Worm (Caenorhabditis elegans) whole organism, early embryonic: Measurements from ENCODE around the gene mcm-3.

Experiments
- B0310.2 ChIP-seq: sonication (generic microtip); optimal IDR thresholded peaks from 2 replicates; lab custom pipeline; 2016; ENCODE audit warnings: mild to moderate bottlenecking, missing genetic modification characterization, missing compliant biosample characterization
- F13C5.2 ChIP-seq: sonication (generic microtip); optimal IDR thresholded peaks from 2 replicates; lab custom pipeline; 2017; ENCODE audit warnings: mild to moderate bottlenecking, missing genetic modification characterization, inconsistent platforms, missing compliant biosample characterization
- aly-1 ChIP-seq: sonication (generic microtip); optimal IDR thresholded peaks from 2 replicates; lab custom pipeline; 2016; ENCODE audit warnings: missing genetic modification characterization, missing compliant biosample characterization
- ama-1 ChIP-seq: fragments of 150-350 bp; optimal IDR thresholded peaks from 2 replicates; lab custom pipeline; 2014
- ceh-13 ChIP-seq: fragments of 200-800 bp; sonication (Bioruptor generic); optimal IDR thresholded peaks from 2 replicates; lab custom pipeline; 2018; ENCODE audit warnings: mild to moderate bottlenecking, missing genetic modification characterization, missing compliant biosample characterization
- ceh-36 ChIP-seq: sonication (generic microtip); optimal IDR thresholded peaks from 2 replicates; lab custom pipeline; 2016; ENCODE audit warnings: missing genetic modification characterization, inconsistent platforms, missing compliant biosample characterization
- ets-7 ChIP-seq: sonication (generic microtip); optimal IDR thresholded peaks from 2 replicates; lab custom pipeline; 2016; ENCODE audit warnings: missing genotype, missing genetic modification characterization, missing compliant biosample characterization
- flt-1 ChIP-seq: fragments of 200-800 bp; sonication (Bioruptor generic); IDR thresholded peaks from 2 replicates; pipeline ENCODE4 v1.3.6; 2022; ENCODE audit warnings: missing genetic modification characterization, missing compliant biosample characterization
- hmbx-1 ChIP-seq: sonication (generic microtip); optimal IDR thresholded peaks from 2 replicates; lab custom pipeline; 2016; ENCODE audit warnings: mild to moderate bottlenecking, missing genetic modification characterization, missing compliant biosample characterization
- hmg-4 ChIP-seq: fragments of 200-800 bp; sonication (Bioruptor generic); optimal IDR thresholded peaks from 2 replicates; lab custom pipeline; 2018; ENCODE audit warnings: mild to moderate bottlenecking, missing genetic modification characterization, missing compliant biosample characterization
- hnd-1 ChIP-seq: sonication (generic microtip); optimal IDR thresholded peaks from 2 replicates; lab custom pipeline; 2016; ENCODE audit warnings: missing genetic modification characterization, missing compliant biosample characterization
- pes-1 ChIP-seq: fragments of 200-800 bp; sonication (Bioruptor generic); IDR thresholded peaks from 2 replicates; pipeline ENCODE4 v1.3.6; 2022; ENCODE audit warnings: missing genetic modification reagents, missing genetic modification characterization, missing compliant biosample characterization
- scrt-1 ChIP-seq: fragments of 200-800 bp; sonication (Bioruptor generic); IDR thresholded peaks from 2 replicates; pipeline ENCODE4 v1.3.6; 2022; ENCODE audit warnings: missing genetic modification characterization, missing compliant biosample characterization
- sea-1 ChIP-seq: fragments of 200-800 bp; sonication (Bioruptor generic); conservative IDR thresholded peaks from 2 replicates; pipeline ENCODE4 v1.3.6; 2022; ENCODE audit warnings: missing genetic modification characterization, missing compliant biosample characterization
- tbx-11 ChIP-seq: fragments of 200-800 bp; sonication (Bioruptor generic); IDR thresholded peaks from 2 replicates; pipeline ENCODE4 v1.3.6; 2022; ENCODE audit warnings: missing genetic modification characterization, missing compliant biosample characterization
- tbx-37 ChIP-seq: fragments of 200-800 bp; sonication (Bioruptor generic); conservative IDR thresholded peaks from 2 replicates; pipeline ENCODE4 v1.3.6; 2022; ENCODE audit warnings: missing genetic modification reagents, missing genetic modification characterization, missing compliant biosample characterization
- tra-4 ChIP-seq: sonication (generic microtip); optimal IDR thresholded peaks from 2 replicates; lab custom pipeline; 2017; ENCODE audit warnings: missing genetic modification characterization, missing compliant biosample characterization

The mcm-3 gene

DNA sequence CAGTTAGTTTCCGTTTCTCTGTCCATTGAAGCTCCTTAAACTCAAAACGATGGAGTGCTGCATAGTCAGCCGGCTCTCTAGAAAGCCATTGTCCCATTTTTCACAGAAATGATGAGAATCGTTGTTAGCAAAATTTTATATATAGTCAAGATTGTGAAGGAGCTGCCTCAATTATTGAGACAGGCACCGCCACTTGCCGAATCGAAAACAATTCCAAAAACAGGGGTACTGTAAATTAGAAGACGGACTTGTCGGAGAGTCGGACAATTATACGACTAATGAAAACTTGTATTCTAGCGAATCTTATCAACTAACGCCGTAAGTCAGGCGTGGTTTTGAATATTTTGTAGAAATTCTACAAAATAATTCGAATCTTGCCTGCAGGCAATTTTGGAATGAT lies 39.2 kb downstream of the mcm-3 start, which contains the start of gene F14H8.2:
TSS of gene F14H8.2 (minus strand) at position 101 of the 400 bp plus-strand sequence.
- no peak for TF ChIP-seq flt-1 (GFP tag; lab: Robert Waterston, UW)
- TF ChIP-seq hnd-1 = no peak
- no peak for TF ChIP-seq sea-1 (GFP tag; lab: Robert Waterston, UW)
- no peak for TF ChIP-seq hmg-4 (GFP tag; lab: Kevin White, UChicago)
- no peak for TF ChIP-seq ceh-36 (tag; lab: Kevin White, UChicago)
- no peak for TF ChIP-seq tbx-11
- TF ChIP-seq hmbx-1 = no peak
- no peak for TF ChIP-seq ama-1 (lab: Kevin White, UChicago)
- TF ChIP-seq ets-7 (tag; lab: Kevin White, UChicago) = no peak
- no peak for TF ChIP-seq pes-1
- no peak for TF ChIP-seq tbx-37 (GFP tag; lab: Robert Waterston, UW)
- TF ChIP-seq F13C5.2 (tag; lab: Kevin White, UChicago) = no peak
- no peak for TF ChIP-seq aly-1 (tag; lab: Kevin White, UChicago)
- TF ChIP-seq B0310.2 = no peak
- no peak for TF ChIP-seq scrt-1 (GFP tag; lab: Robert Waterston, UW)
- no peak for TF ChIP-seq tra-4 (tag; lab: Kevin White, UChicago)
- TF ChIP-seq ceh-13 (GFP tag; lab: Kevin White, UChicago) = no peak

DNA sequence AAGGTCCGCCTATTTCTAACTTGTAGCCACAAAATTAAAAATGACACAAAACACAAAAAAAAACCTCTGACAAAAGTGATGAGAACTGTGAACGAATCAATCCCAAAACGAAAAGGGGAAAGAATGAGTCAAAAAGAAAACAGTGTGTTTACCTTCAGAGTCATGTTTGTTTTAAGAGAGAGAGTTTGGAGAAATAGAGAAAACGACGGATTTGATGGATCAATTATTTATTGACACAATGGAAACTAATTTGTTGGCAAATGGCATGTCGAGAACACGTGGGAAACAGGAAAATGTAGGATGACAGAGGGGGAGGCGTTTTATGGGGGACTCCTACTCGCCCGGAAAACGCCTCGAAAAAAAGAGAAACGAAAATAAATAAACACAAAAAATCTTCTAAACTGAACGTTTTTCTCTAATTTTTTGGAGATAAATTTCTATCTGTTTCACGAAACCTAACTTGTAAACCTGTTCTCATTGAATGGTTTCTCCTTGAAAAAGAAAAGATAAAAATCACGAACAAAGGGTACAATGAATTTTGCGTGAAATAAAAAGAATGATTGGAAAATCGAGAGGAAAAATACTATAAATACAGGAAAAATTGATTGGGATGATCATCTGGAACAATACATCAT lies 42.5 kb downstream of the mcm-3 start:
- no peak for TF ChIP-seq hmg-4 (GFP tag; lab: Kevin White, UChicago)
- TF ChIP-seq sea-1 (GFP tag; lab: Robert Waterston, UW) = no peak
- TF ChIP-seq tbx-37 (GFP tag; lab: Robert Waterston, UW) = no peak
- no peak for TF ChIP-seq hnd-1
- no peak for TF ChIP-seq F13C5.2 (tag; lab: Kevin White, UChicago)
- no peak for TF ChIP-seq ama-1 (lab: Kevin White, UChicago)
- TF ChIP-seq tbx-11 = no peak
- TF ChIP-seq flt-1 (GFP tag; lab: Robert Waterston, UW) = no peak
- TF ChIP-seq ets-7 (tag; lab: Kevin White, UChicago) = no peak
- TF ChIP-seq B0310.2 = no peak
- TF ChIP-seq hmbx-1 = no peak

DNA sequence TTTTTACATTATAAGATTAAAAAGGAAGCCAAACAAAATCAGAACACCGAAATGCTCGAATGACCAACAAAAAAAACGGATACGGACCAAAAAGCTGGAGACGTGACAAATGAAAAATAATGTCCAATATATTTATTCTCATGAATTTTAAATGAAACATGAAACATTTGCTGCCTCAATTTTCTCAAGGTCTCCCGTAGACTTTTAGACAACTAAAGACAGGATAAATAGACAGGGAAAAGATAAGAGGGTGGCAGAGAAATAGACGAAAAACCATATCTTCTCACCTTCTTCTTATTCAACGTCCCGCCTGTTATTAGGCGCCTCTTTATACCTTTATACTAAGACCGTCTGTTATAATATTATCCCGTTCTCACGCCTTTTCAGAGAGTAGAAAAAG lies 43.6 kb downstream of the mcm-3 start:
- no peak for TF ChIP-seq aly-1 (tag; lab: Kevin White, UChicago)
- TF ChIP-seq scrt-1 (GFP tag; lab: Robert Waterston, UW) = no peak
- TF ChIP-seq flt-1 (GFP tag; lab: Robert Waterston, UW) = no peak
- TF ChIP-seq F13C5.2 (tag; lab: Kevin White, UChicago) = no peak
- TF ChIP-seq tra-4 (tag; lab: Kevin White, UChicago) = no peak
- TF ChIP-seq ama-1 (lab: Kevin White, UChicago) = no peak

DNA sequence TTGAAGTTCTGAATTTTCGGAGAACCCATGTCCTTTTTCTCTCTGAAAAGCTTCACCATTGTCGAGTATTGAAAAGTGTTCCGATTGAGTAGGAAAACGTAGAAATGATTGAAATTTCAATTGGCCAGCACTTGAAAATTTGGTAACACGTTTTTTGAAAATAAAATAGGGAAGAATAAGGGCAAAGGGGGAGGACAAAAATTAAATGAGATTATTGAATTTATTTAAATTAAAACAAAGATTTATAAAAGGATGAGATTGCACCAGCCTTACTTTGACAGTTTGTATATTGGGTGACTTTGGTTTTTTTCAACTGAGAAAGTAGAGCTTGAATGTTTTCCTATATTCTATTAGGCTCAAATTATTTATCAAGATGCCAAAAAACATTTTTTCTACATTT lies 45.2 kb downstream of the mcm-3 start, which contains the start of gene obr-2:
TSS of gene obr-2 (minus strand) at position 101 of the 400 bp plus-strand sequence.
- TF ChIP-seq hmbx-1 (no peak), tra-4 (tag; lab: Kevin White, UChicago) (no peak), ama-1 (lab: Kevin White, UChicago) (no peak), ceh-36 (tag; lab: Kevin White, UChicago) (no peak), tbx-11 (no peak), hnd-1 (no peak), ceh-13 (GFP tag; lab: Kevin White, UChicago) (no peak), F13C5.2 (tag; lab: Kevin White, UChicago) (no peak), hmg-4 (GFP tag; lab: Kevin White, UChicago) (no peak), aly-1 (tag; lab: Kevin White, UChicago) (no peak), scrt-1 (GFP tag; lab: Robert Waterston, UW) (no peak), tbx-37 (GFP tag; lab: Robert Waterston, UW) (no peak), flt-1 (GFP tag; lab: Robert Waterston, UW) (no peak), ets-7 (tag; lab: Kevin White, UChicago) (no peak), sea-1 (GFP tag; lab: Robert Waterston, UW) (no peak), pes-1 (no peak), B0310.2 (no peak)

DNA sequence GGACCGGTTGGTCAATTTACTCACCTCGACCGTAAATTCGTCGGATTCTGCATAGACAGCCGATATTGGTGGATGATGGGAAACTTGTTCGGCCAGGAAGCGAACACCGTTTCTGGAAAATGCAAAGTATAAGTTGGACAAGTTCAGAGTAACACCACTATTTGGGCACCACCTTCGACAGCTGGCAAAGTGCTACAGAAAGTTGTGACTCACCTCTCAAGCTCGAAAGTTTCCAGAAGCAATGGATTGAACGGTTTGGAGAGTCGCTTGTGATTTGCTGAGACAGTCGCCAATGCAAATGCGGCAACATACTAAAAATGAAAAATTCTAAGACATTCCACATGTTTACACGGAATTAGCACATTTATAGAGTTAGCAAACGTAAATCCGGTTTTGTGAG lies 46.1 kb downstream of the mcm-3 start:
- TF ChIP-seq ets-7 (tag; lab: Kevin White, UChicago) = no peak
- no peak for TF ChIP-seq hnd-1
- no peak for TF ChIP-seq ama-1 (lab: Kevin White, UChicago)
- TF ChIP-seq flt-1 (GFP tag; lab: Robert Waterston, UW) = no peak
- TF ChIP-seq ceh-36 (tag; lab: Kevin White, UChicago) = no peak
- TF ChIP-seq tbx-11 = no peak
- TF ChIP-seq scrt-1 (GFP tag; lab: Robert Waterston, UW) = no peak
- no peak for TF ChIP-seq hmg-4 (GFP tag; lab: Kevin White, UChicago)
- no peak for TF ChIP-seq F13C5.2 (tag; lab: Kevin White, UChicago)
- TF ChIP-seq tbx-37 (GFP tag; lab: Robert Waterston, UW) = no peak
- no peak for TF ChIP-seq hmbx-1
- TF ChIP-seq B0310.2 = no peak
- TF ChIP-seq tra-4 (tag; lab: Kevin White, UChicago) = no peak
- TF ChIP-seq sea-1 (GFP tag; lab: Robert Waterston, UW) = no peak
- no peak for TF ChIP-seq pes-1
- no peak for TF ChIP-seq ceh-13 (GFP tag; lab: Kevin White, UChicago)
- no peak for TF ChIP-seq aly-1 (tag; lab: Kevin White, UChicago)

DNA sequence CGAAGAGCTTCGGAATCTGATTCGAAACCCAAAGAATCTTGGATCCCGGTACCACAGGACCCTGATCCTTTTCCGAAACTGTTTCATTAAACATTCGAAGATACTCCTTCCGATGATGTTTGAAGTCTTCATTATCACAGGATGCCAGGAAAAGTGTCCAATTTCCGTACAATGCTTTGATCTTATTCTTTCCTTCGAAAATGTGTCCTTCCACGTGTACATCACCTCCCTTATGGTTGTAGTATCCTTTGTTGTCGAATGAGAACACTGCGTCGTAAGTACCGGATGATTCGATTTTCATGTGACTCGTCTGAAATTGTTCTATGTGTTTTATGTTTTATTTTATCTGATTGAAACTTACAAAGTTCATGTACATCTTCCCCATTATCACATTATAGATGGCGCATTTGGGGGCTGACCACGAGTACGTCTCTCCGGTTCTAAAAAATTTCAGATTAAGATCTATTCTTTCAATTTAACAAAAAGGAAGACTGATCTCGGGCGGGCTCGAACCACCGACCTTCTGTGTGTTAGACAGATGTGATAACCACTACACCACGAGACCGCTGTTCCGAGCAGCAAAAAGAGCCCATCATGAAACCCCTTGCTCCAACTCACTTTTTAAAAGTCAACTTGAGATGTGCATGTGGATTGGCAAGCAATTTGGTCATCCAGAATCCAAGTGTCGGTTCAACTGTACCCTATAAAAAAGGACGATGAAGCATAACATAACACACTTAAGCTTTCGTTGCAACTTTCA lies 46.7 kb downstream of the mcm-3 start:
- no peak for TF ChIP-seq tbx-11
- TF ChIP-seq ceh-36 (tag; lab: Kevin White, UChicago) = no peak
- no peak for TF ChIP-seq ama-1 (lab: Kevin White, UChicago)
- no peak for TF ChIP-seq B0310.2
- TF ChIP-seq ets-7 (tag; lab: Kevin White, UChicago) = no peak
- no peak for TF ChIP-seq pes-1
- no peak for TF ChIP-seq scrt-1 (GFP tag; lab: Robert Waterston, UW)
- TF ChIP-seq tbx-37 (GFP tag; lab: Robert Waterston, UW) = no peak
- TF ChIP-seq sea-1 (GFP tag; lab: Robert Waterston, UW) = no peak
- no peak for TF ChIP-seq hmg-4 (GFP tag; lab: Kevin White, UChicago)
- no peak for TF ChIP-seq F13C5.2 (tag; lab: Kevin White, UChicago)
- no peak for TF ChIP-seq flt-1 (GFP tag; lab: Robert Waterston, UW)
- TF ChIP-seq tra-4 (tag; lab: Kevin White, UChicago) = no peak
- TF ChIP-seq aly-1 (tag; lab: Kevin White, UChicago) = no peak
